Fruit fly (Drosophila melanogaster): Measurements from ENCODE around the gene CG18304.

CG18304 gene

DNA sequence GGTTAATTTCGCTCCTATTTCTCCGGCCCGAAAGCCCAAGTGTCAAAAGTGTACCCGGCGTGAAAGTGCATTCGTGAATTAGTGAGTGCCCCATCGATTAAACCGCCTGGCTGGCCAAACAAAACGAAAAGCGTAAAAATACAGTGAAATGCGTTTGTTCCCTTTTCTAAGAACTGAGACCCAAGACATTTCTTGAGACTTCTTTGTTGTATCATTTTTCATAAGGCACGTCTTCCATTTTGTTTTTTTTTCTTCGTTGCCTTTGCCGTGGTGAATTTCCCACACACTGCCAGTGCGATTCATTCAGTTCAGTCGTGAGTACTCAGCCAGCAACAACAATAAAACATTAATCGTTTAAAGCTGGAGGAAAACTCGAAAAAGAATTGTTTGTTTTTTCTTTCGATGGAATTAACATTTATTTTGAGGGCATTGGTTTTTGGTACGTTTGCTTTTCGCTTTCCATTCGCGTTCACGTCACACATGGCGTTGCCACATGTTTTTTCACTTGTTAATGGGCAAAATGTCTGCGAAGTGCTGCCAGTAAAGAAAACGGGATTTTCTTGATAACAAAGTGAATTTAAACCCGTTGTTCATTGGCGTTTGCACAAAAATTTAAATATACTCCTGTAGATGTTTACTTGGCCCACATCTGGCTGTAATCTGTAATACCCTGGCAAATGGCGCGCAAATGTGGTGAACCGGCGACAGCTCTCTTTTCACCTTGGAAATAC, 21.1 kb downstream of the CG18304 start (continued):
- TF ChIP-seq Eip93F (GFP tag; optimal IDR thresholded peaks at IDR 0.05) (no peak), CG6792 (GFP tag; optimal IDR thresholded peaks at IDR 0.05) (no peak), dac (GFP tag; optimal IDR thresholded peaks at IDR 0.05) (no peak), esn (GFP tag; optimal IDR thresholded peaks at IDR 0.05) (peak; percentile 26), eg (GFP tag; IDR thresholded peaks at IDR 0.05) (no peak), OdsH (GFP tag; optimal IDR thresholded peaks at IDR 0.05) (no peak), CG32006 (GFP tag; optimal IDR thresholded peaks at IDR 0.05) (no peak), CG8119 (GFP tag; IDR thresholded peaks at IDR 0.05) (no peak), CG7368 (GFP tag; optimal IDR thresholded peaks at IDR 0.05) (no peak)

DNA sequence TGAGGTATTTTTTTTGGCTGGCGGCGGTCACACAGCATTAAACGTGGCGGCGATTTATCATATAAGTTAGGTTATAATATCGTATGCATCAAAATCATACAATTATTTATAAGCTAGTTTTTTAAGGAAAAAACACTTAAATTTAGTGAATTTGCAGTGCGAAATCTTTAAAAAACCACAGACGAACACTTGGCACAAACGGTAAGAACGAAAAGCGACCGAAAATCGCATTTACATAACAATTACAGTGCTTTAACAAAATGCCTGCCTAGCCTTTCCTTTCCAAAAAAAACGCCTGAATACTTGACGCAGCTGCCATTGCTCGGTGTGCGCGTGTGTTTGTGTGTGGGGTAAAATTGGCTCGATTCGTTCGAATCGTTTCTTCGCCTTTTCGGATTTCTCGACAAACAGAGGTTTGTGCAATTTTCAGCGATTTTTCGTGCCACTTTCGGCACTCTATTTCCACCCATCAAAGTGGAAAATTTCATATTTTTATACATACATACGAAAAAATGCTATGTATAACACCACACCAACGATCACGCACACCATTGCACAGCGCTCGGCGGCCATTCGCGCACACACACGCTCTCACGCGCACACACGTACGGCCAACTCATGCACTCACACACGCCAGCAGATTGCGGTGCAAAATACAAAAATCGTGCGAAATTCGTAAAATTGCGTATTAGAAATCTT, 21.8 kb downstream of the CG18304 start, which contains the start of gene Hrb27C:
Gene Hrb27C, plus strand, starts transcription at position 44 of the 699 bp plus-strand sequence.
- TF ChIP-seq Hr4 (GFP tag; optimal IDR thresholded peaks at IDR 0.05) (no peak), CG34406 (GFP tag; optimal IDR thresholded peaks at IDR 0.05) (peak; percentile 14), Eip78C (GFP tag) (peak; percentile 31), dac (GFP tag; optimal IDR thresholded peaks at IDR 0.05) (no peak), CG16779 (tag; optimal IDR thresholded peaks at IDR 0.05) (peak; percentile 22), CG11762 (GFP tag; optimal IDR thresholded peaks at IDR 0.05; ENCODE audit: insufficient read depth) (no peak), Met (GFP tag; optimal IDR thresholded peaks at IDR 0.05) (no peak), CG6854 (GFP tag; optimal IDR thresholded peaks at IDR 0.05) (peak; percentile 5), vri (GFP tag; optimal IDR thresholded peaks at IDR 0.05) (no peak), pdm3 (GFP tag; optimal IDR thresholded peaks at IDR 0.05) (no peak), svp (GFP tag) (no peak), Blimp-1 (GFP tag; optimal IDR thresholded peaks at IDR 0.05) (no peak), fkh (GFP tag; optimal IDR thresholded peaks at IDR 0.05) (no peak)

DNA sequence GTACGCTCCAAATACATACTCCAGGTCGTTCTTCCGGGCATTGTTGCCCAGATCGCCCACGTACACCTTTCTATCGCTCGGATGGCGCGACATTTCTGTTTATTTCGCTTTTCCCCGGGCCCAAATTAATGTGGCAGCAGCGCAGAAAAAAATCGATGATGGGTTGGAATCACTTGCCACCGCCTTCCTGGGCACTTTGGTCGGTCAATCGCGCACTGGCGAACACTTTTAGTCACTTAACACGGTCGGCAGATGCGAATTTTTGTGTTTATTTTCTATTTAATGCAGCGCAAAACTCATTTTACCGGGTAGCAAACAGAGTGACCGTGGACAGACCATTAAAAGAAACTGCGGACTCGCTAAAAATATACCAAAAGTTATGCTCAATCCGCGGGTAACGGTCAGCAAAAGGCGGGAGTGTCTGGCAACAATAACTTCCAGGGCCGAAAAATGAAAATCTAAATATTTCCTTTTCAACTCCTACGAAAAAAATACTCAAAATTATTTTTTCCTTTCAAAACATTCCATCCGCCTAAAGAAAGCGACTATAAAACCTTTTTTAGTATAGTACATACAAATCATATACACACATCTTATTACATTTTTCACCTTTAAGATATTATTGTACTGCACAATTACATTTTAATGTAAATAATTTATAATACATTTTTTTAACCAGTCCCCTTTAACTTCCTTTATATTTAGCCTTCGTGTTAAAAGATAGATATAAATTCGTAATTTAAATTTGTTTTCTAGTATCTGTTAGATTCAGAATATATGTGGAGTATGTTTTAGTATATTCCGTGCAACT, 22.6 kb downstream of the CG18304 start, which contains the start of gene x16:
Gene x16, minus strand, starts transcription at position 361 of the 811 bp plus-strand sequence.
- TF ChIP-seq Sox102F (GFP tag; optimal IDR thresholded peaks at IDR 0.05) (no peak), Met (GFP tag; optimal IDR thresholded peaks at IDR 0.05) (no peak), CG6854 (GFP tag; optimal IDR thresholded peaks at IDR 0.05) (no peak), spab (GFP tag; optimal IDR thresholded peaks at IDR 0.05) (no peak), CG1621 (tag; optimal IDR thresholded peaks at IDR 0.05) (peak; percentile 28), Ets21C (GFP tag; optimal IDR thresholded peaks at IDR 0.05) (no peak), Eip78C (GFP tag) (peak; percentile 31), svp (GFP tag) (peak; percentile 63)

DNA sequence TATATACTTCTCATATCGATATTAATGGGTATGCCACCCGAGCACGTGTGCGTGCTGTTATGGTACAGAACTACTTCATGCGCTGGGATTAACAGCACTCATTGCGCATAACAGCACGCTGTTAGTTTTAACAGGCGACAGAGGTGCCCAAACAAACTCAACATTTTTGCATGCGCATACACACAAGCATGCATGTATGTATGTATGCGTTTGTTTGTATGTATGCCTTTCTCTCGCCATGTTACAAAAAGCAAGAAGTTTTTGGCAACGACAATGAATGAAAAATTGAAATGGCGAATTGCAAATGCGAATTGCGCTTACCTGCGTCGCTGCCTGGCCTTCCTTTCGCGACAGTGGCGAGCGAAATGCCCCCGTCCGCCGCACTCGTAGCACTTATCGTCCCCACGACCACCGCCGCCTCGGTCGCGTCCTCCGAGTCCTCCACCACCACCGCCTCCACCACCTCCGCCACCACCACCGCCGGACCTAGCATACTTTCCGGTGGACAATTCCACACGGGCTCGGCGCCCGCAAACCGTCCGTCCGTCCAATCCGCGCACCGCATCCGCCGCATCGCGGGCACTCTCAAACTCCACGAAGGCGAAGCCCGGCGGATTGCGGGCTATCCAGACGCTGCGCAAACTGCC, 23.3 kb downstream of the CG18304 start:
- peak; percentile 67 for TF ChIP-seq CG1621 (tag; optimal IDR thresholded peaks at IDR 0.05)
- no peak for TF ChIP-seq dsx (GFP tag; optimal IDR thresholded peaks at IDR 0.05; ENCODE audit: poor library complexity, severe bottlenecking)

DNA sequence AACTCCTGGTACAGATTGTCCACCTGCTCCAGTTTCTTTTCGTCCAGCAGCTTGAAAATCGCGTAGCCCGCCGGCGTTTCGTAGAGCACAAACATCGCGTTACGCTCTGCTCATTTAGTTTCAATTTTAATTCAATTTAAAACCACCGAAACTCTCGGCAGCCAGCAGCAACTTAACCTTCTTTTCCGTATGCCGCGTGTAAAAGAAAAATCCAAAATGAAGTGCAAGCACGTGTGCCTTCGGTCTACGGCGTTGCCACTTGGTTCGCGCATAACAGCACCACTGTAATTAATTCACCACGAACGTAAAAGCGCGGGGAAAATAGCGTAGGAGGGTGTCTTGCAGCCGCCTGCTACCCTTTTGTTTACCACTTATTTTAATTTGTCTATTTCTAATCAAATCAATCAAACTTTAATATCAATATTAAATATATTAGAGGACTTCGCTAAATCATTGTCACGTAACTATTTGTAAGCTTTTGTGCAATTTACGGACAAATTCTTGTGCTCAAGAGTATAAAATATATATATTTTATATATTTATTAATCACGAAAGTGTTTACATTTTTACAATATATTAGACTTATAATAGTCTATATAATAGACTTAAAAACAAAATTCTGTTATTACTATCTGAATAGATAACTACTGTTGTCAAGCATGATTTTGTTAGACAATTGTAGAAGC, 24.0 kb downstream of the CG18304 start, which contains the start of gene nop5:
Gene nop5, minus strand, starts transcription at position 227 of the 686 bp plus-strand sequence.
- TF ChIP-seq CG8119 (GFP tag; IDR thresholded peaks at IDR 0.05): peak; percentile 47; the same call in 1 of the 3 replicates
- TF ChIP-seq CG3032 (tag; optimal IDR thresholded peaks at IDR 0.05): peak; percentile 72
- peak; percentile 72 for TF ChIP-seq esn (GFP tag; optimal IDR thresholded peaks at IDR 0.05)
- no peak for TF ChIP-seq Eip75B (GFP tag; optimal IDR thresholded peaks at IDR 0.05)
- no peak for TF ChIP-seq Ets21C (GFP tag; optimal IDR thresholded peaks at IDR 0.05)
- peak; percentile 3 for TF ChIP-seq CG31627 (GFP tag; optimal IDR thresholded peaks at IDR 0.05)
- TF ChIP-seq topi (GFP tag; optimal IDR thresholded peaks at IDR 0.05): no peak
- peak; percentile 4 for TF ChIP-seq CG11902 (GFP tag; optimal IDR thresholded peaks at IDR 0.05)
- no peak for TF ChIP-seq fd59A (GFP tag; optimal IDR thresholded peaks at IDR 0.05)
- no peak for TF ChIP-seq ss (GFP tag; optimal IDR thresholded peaks at IDR 0.05)
- TF ChIP-seq CG34406 (GFP tag; optimal IDR thresholded peaks at IDR 0.05): no peak
- no peak for TF ChIP-seq CG6792 (GFP tag; optimal IDR thresholded peaks at IDR 0.05)
- TF ChIP-seq acj6 (GFP tag; optimal IDR thresholded peaks at IDR 0.05): no peak
- peak; percentile 67 for TF ChIP-seq CG8632 (GFP tag; optimal IDR thresholded peaks at IDR 0.05)
- no peak for TF ChIP-seq cyc (GFP tag; optimal IDR thresholded peaks at IDR 0.05)
- TF ChIP-seq Eip78C (GFP tag): no peak
- no peak for TF ChIP-seq Sox102F (GFP tag; optimal IDR thresholded peaks at IDR 0.05)
- peak; percentile 20 for TF ChIP-seq Ets96B (tag; optimal IDR thresholded peaks at IDR 0.05)

Measured in whole organism, prepupa.